Worm (Caenorhabditis elegans): ENCODE results near the gene cutl-27.

cutl-27 gene

ce11 chrIV:11877674-11878073, 675 bp upstream of the cutl-27 start, which contains the start of gene pph-2:
Gene pph-2, minus strand, starts transcription at chrIV:11877774.
- TF ChIP-seq gmeb-2 (tag; optimal IDR thresholded peaks at IDR 0.05): no peak
- TF ChIP-seq ref-2 (tag; optimal IDR thresholded peaks at IDR 0.05): no peak

ce11 chrIV:11882534-11882933, 4.2 kb downstream of the cutl-27 start:
- TF ChIP-seq nhr-11 (tag; optimal IDR thresholded peaks at IDR 0.05): no peak
- no peak for TF ChIP-seq nhr-232 (tag; optimal IDR thresholded peaks at IDR 0.05)
- TF ChIP-seq madf-2 (tag; optimal IDR thresholded peaks at IDR 0.05): no peak
- TF ChIP-seq hlh-6 (tag; optimal IDR thresholded peaks at IDR 0.05): no peak
- no peak for TF ChIP-seq lin-11 (tag; optimal IDR thresholded peaks at IDR 0.05)
- TF ChIP-seq fax-1 (tag; optimal IDR thresholded peaks at IDR 0.05): no peak
- no peak for TF ChIP-seq tbx-2 (tag; optimal IDR thresholded peaks at IDR 0.05)
- no peak for TF ChIP-seq pha-2 (tag; optimal IDR thresholded peaks at IDR 0.05)
- no peak for TF ChIP-seq zip-5 (tag; optimal IDR thresholded peaks at IDR 0.05)
- no peak for TF ChIP-seq K02D7.2 (tag; optimal IDR thresholded peaks at IDR 0.05)
- TF ChIP-seq ceh-18 (tag; optimal IDR thresholded peaks at IDR 0.05): no peak
- no peak for TF ChIP-seq hlh-15 (tag; optimal IDR thresholded peaks at IDR 0.05)
- no peak for TF ChIP-seq Y22D7AL.16 (tag; optimal IDR thresholded peaks at IDR 0.05)

- TF ChIP-seq syd-9 (tag; optimal IDR thresholded peaks at IDR 0.05) (no peak), ceh-48 (tag; optimal IDR thresholded peaks at IDR 0.05) (no peak), unc-55 (GFP tag; optimal IDR thresholded peaks at IDR 0.05) (no peak), C08G9.2 (tag; optimal IDR thresholded peaks at IDR 0.05) (no peak), K02D7.2 (tag; optimal IDR thresholded peaks at IDR 0.05) (no peak), unc-3 (GFP tag; conservative IDR thresholded peaks at IDR 0.05) (no peak), unc-3 (tag; optimal IDR thresholded peaks at IDR 0.05) (no peak)
Observed at ce11 chrIV:11883478-11883877, 5.1 kb downstream of the cutl-27 start.

- TF ChIP-seq ceh-9 (tag; optimal IDR thresholded peaks at IDR 0.05) (no peak), ceh-34 (tag; optimal IDR thresholded peaks at IDR 0.05) (no peak), pag-3 (tag; optimal IDR thresholded peaks at IDR 0.05; ENCODE audit: borderline replicate concordance) (no peak), hlh-8 (tag; optimal IDR thresholded peaks at IDR 0.05) (no peak), unc-86 (tag; optimal IDR thresholded peaks at IDR 0.05) (no peak), dmd-4 (tag; optimal IDR thresholded peaks at IDR 0.05; ENCODE audit: borderline replicate concordance) (no peak), elt-2 (tag; optimal IDR thresholded peaks at IDR 0.05) (no peak), tbx-7 (tag; optimal IDR thresholded peaks at IDR 0.05) (no peak), ceh-24 (tag; optimal IDR thresholded peaks at IDR 0.05) (no peak), lin-11 (tag; optimal IDR thresholded peaks at IDR 0.05) (no peak)
Observed at ce11 chrIV:11885313-11885712, 7.0 kb downstream of the cutl-27 start, which contains the start of gene let-653. Gene let-653, plus strand, starts transcription at chrIV:11885613.

- no peak for TF ChIP-seq ttx-3 (tag; optimal IDR thresholded peaks at IDR 0.05)
- no peak for TF ChIP-seq ets-4 (tag; optimal IDR thresholded peaks at IDR 0.05)
- no peak for TF ChIP-seq ceh-19 (GFP tag; optimal IDR thresholded peaks at IDR 0.05)
- TF ChIP-seq eyg-1 (tag; optimal IDR thresholded peaks at IDR 0.05): no peak
- TF ChIP-seq unc-55 (GFP tag; optimal IDR thresholded peaks at IDR 0.05): no peak
- TF ChIP-seq ceh-48 (tag; optimal IDR thresholded peaks at IDR 0.05): no peak
- no peak for TF ChIP-seq odd-2 (tag; optimal IDR thresholded peaks at IDR 0.05)
- TF ChIP-seq hlh-8 (tag; optimal IDR thresholded peaks at IDR 0.05): no peak
Observed at ce11 chrIV:11892545-11892944, 14.2 kb downstream of the cutl-27 start.

- no peak for TF ChIP-seq lin-11 (tag; optimal IDR thresholded peaks at IDR 0.05)
- no peak for TF ChIP-seq ceh-2 (tag; optimal IDR thresholded peaks at IDR 0.05)
- TF ChIP-seq tbx-2 (tag; optimal IDR thresholded peaks at IDR 0.05): no peak
- TF ChIP-seq pax-1 (tag; optimal IDR thresholded peaks at IDR 0.05): no peak
- TF ChIP-seq zip-5 (tag; optimal IDR thresholded peaks at IDR 0.05): no peak
- TF ChIP-seq nfya-1 (tag; optimal IDR thresholded peaks at IDR 0.05): no peak
- no peak for TF ChIP-seq sdc-2 (tag; optimal IDR thresholded peaks at IDR 0.05)
- no peak for TF ChIP-seq fkh-10 (GFP tag; optimal IDR thresholded peaks at IDR 0.05)
- no peak for TF ChIP-seq ceh-48 (tag; optimal IDR thresholded peaks at IDR 0.05)
- no peak for TF ChIP-seq K09A11.1 (tag; optimal IDR thresholded peaks at IDR 0.05; ENCODE audit: insufficient read depth)
- TF ChIP-seq mec-3 (tag; optimal IDR thresholded peaks at IDR 0.05; ENCODE audit: borderline replicate concordance): no peak
- no peak for TF ChIP-seq elt-4 (tag; optimal IDR thresholded peaks at IDR 0.05)
- no peak for TF ChIP-seq madf-2 (tag; optimal IDR thresholded peaks at IDR 0.05)
- TF ChIP-seq unc-42 (tag; optimal IDR thresholded peaks at IDR 0.05): no peak
- no peak for TF ChIP-seq sox-2 (GFP tag; IDR thresholded peaks at IDR 0.05)
Observed at ce11 chrIV:11893336-11893735, 15.0 kb downstream of the cutl-27 start.
